Fruit fly (Drosophila melanogaster) whole organism, embryonic: ENCODE measurements around the gene CG14628.

Source experiments
- Adf1 ChIP-seq: fragments of 200-800 bp; sonication (Bioruptor generic); IDR thresholded peaks from 2 replicates; pipeline ENCODE4 v1.3.6; 2022; ENCODE audit warnings: missing biosample characterization, missing genetic modification characterization
- B-H2 ChIP-seq: fragments of 200-800 bp; sonication (Bioruptor generic); optimal IDR thresholded peaks from 2 replicates; lab custom pipeline; 2018; ENCODE audit warnings: missing biosample characterization, mild to moderate bottlenecking, missing genetic modification characterization
- CG10267 ChIP-seq: fragments of 200-800 bp; sonication (Bioruptor generic); optimal IDR thresholded peaks from 2 replicates; lab custom pipeline; 2018; ENCODE audit warnings: missing biosample characterization, mild to moderate bottlenecking, missing genetic modification characterization, moderate library complexity
- CG11398 ChIP-seq: fragments of 200-800 bp; sonication (Bioruptor generic); optimal IDR thresholded peaks from 2 replicates; lab custom pipeline; 2016; ENCODE audit warnings: missing biosample characterization, missing genetic modification characterization
- CG12104 ChIP-seq: fragments of 200-800 bp; sonication (Bioruptor generic); optimal IDR thresholded peaks from 3 replicates; lab custom pipeline; 2016; ENCODE audit warnings: missing biosample characterization, missing genetic modification characterization
- CG12155 ChIP-seq: fragments of 200-800 bp; sonication (Bioruptor generic); optimal IDR thresholded peaks from 3 replicates; lab custom pipeline; 2016; ENCODE audit warnings: missing biosample characterization, missing genetic modification characterization
- CG12219 ChIP-seq: fragments of 200-800 bp; sonication (Bioruptor generic); optimal IDR thresholded peaks from 3 replicates; lab custom pipeline; 2018; ENCODE audit warnings: missing biosample characterization, mild to moderate bottlenecking, missing genetic modification characterization
- CG14050 ChIP-seq: fragments of 200-800 bp; sonication (Bioruptor generic); IDR thresholded peaks from 3 replicates; pipeline ENCODE4 v1.3.6; 2022; ENCODE audit warnings: missing biosample characterization, missing genetic modification characterization
- CG1602 ChIP-seq: fragments of 200-800 bp; sonication (Bioruptor generic); optimal IDR thresholded peaks from 3 replicates; lab custom pipeline; 2016; ENCODE audit warnings: missing biosample characterization, missing genetic modification characterization
- CG16815 ChIP-seq: fragments of 200-800 bp; sonication (Bioruptor generic); optimal IDR thresholded peaks from 3 replicates; lab custom pipeline; 2017; ENCODE audit warnings: missing biosample characterization, mild to moderate bottlenecking, missing genetic modification characterization
- CG17802 ChIP-seq: fragments of 200-800 bp; sonication (Bioruptor generic); optimal IDR thresholded peaks from 2 replicates; lab custom pipeline; 2018; ENCODE audit warnings: missing biosample characterization, mild to moderate bottlenecking, missing genetic modification characterization, moderate library complexity
- CG3065 ChIP-seq: fragments of 200-800 bp; sonication (Bioruptor generic); optimal IDR thresholded peaks from 2 replicates; lab custom pipeline; 2016; ENCODE audit warnings: missing biosample characterization, missing genetic modification characterization
- CG31441 ChIP-seq: fragments of 200-800 bp; sonication (Bioruptor generic); IDR thresholded peaks from 2 replicates; pipeline ENCODE4 v1.3.6; 2022; ENCODE audit warnings: missing biosample characterization, missing genetic modification characterization
- CG33557 ChIP-seq: fragments of 200-800 bp; sonication (Bioruptor generic); optimal IDR thresholded peaks from 2 replicates; lab custom pipeline; 2019; ENCODE audit warnings: missing biosample characterization, mild to moderate bottlenecking, missing genetic modification characterization, moderate library complexity
- CG3726 ChIP-seq: fragments of 200-800 bp; sonication (Bioruptor generic); IDR thresholded peaks from 3 replicates; pipeline ENCODE4, ENCODE4 v1.3.6; 2022; ENCODE audit warnings: missing biosample characterization, missing genetic modification characterization
- CG4360 ChIP-seq: fragments of 200-800 bp; sonication (Bioruptor generic); IDR thresholded peaks from 2 replicates; pipeline ENCODE4 v1.3.6; 2022; ENCODE audit warnings: missing biosample characterization, missing genetic modification characterization
- CG6254 ChIP-seq: fragments of 200-800 bp; sonication (Bioruptor generic); optimal IDR thresholded peaks from 3 replicates; lab custom pipeline; 2017; ENCODE audit warnings: mild to moderate bottlenecking, missing biosample characterization, missing genetic modification reagents, missing genetic modification characterization
- CG7745 ChIP-seq: fragments of 200-800 bp; sonication (Bioruptor generic); optimal IDR thresholded peaks from 2 replicates; lab custom pipeline; 2018; ENCODE audit warnings: missing biosample characterization, mild to moderate bottlenecking, missing genetic modification characterization, moderate library complexity
- CG7786 ChIP-seq: fragments of 200-800 bp; sonication (Bioruptor generic); optimal IDR thresholded peaks from 2 replicates; lab custom pipeline; 2016; ENCODE audit warnings: missing biosample characterization, missing genetic modification characterization
- CG7839 ChIP-seq: fragments of 200-800 bp; sonication (Bioruptor generic); optimal IDR thresholded peaks from 3 replicates; lab custom pipeline; 2018; ENCODE audit warnings: missing biosample characterization, mild to moderate bottlenecking, missing genetic modification characterization, moderate library complexity
- CG9215 ChIP-seq: fragments of 200-800 bp; sonication (Bioruptor generic); IDR thresholded peaks from 2 replicates; pipeline ENCODE4 v1.3.6; 2022; ENCODE audit warnings: missing biosample characterization, missing genetic modification characterization
- CG9797 ChIP-seq: fragments of 200-800 bp; sonication (Bioruptor generic); optimal IDR thresholded peaks from 3 replicates; lab custom pipeline; 2018; ENCODE audit warnings: missing biosample characterization, mild to moderate bottlenecking, missing genetic modification characterization
- CG9932 ChIP-seq: fragments of 200-800 bp; sonication (Bioruptor generic); IDR thresholded peaks from 2 replicates; pipeline ENCODE4 v1.3.6; 2022; ENCODE audit warnings: missing biosample characterization, missing genetic modification characterization
- CHES-1-like ChIP-seq: fragments of 200-800 bp; sonication (Bioruptor generic); optimal IDR thresholded peaks from 2 replicates; lab custom pipeline; 2016; ENCODE audit warnings: missing biosample characterization, missing genetic modification characterization
- Chrac-16 ChIP-seq: fragments of 200-800 bp; sonication (Bioruptor generic); optimal IDR thresholded peaks from 3 replicates; lab custom pipeline; 2016; ENCODE audit warnings: missing biosample characterization, missing genetic modification characterization
- Dll ChIP-seq: fragments of 200-800 bp; sonication (Bioruptor generic); IDR thresholded peaks from 4 replicates; pipeline ENCODE4 v1.3.6; 2022; ENCODE audit warnings: missing biosample characterization, missing genetic modification characterization; ENCODE audit not compliant: partially characterized antibody
- Hsf ChIP-seq: fragments of 200-800 bp; sonication (Bioruptor generic); optimal IDR thresholded peaks from 3 replicates; lab custom pipeline; 2016; ENCODE audit warnings: missing biosample characterization, missing genetic modification characterization
- Poxn ChIP-seq: fragments of 200-800 bp; sonication (Bioruptor generic); IDR thresholded peaks from 2 replicates; pipeline ENCODE4 v1.3.6; 2022; ENCODE audit warnings: missing biosample characterization, missing genetic modification characterization
- Ptx1 ChIP-seq: fragments of 200-800 bp; sonication (Bioruptor generic); IDR thresholded peaks from 2 replicates; pipeline ENCODE4 v1.3.6; 2022; ENCODE audit warnings: missing biosample characterization, missing genetic modification characterization
- TFAM ChIP-seq: fragments of 200-800 bp; sonication (Bioruptor generic); optimal IDR thresholded peaks from 2 replicates; lab custom pipeline; 2017; ENCODE audit warnings: missing biosample characterization, missing genetic modification characterization, inconsistent platforms
- Xbp1 ChIP-seq: fragments of 200-800 bp; sonication (Bioruptor generic); optimal IDR thresholded peaks from 3 replicates; lab custom pipeline; 2016; ENCODE audit warnings: missing biosample characterization, mild to moderate bottlenecking, missing genetic modification characterization
- bsh ChIP-seq, 2 experiments: fragments of 200-800 bp; sonication (Bioruptor generic); optimal IDR thresholded peaks; 2 replicates each; lab custom pipeline; 2017 to 2018; ENCODE audit warnings: mild to moderate bottlenecking in 2 of 2, missing biosample characterization in 2 of 2, missing genetic modification characterization in 2 of 2, moderate library complexity in 1 of 2
- btn ChIP-seq: fragments of 200-800 bp; sonication (Bioruptor generic); optimal IDR thresholded peaks from 2 replicates; lab custom pipeline; 2016; ENCODE audit warnings: missing biosample characterization, missing genetic modification characterization
- cad ChIP-seq: fragments of >200 bp; optimal IDR thresholded peaks from 2 replicates; lab custom pipeline; 2017; ENCODE audit warnings: missing biosample characterization, missing genetic modification characterization
- chinmo ChIP-seq: fragments of 200-800 bp; sonication (Bioruptor generic); IDR thresholded peaks from 4 replicates; pipeline ENCODE4 v1.3.6; 2022; ENCODE audit warnings: missing biosample characterization, missing genetic modification characterization; ENCODE audit not compliant: partially characterized antibody
- corto ChIP-seq: fragments of 200-800 bp; sonication (Bioruptor generic); optimal IDR thresholded peaks from 2 replicates; lab custom pipeline; 2016; ENCODE audit warnings: missing biosample characterization, mild to moderate bottlenecking, missing genetic modification characterization, moderate library complexity
- crol ChIP-seq: fragments of 200-800 bp; sonication (Bioruptor generic); IDR thresholded peaks from 2 replicates; pipeline ENCODE4 v1.3.6; 2022; ENCODE audit warnings: missing biosample characterization, missing genetic modification characterization
- da ChIP-seq: fragments of 200-800 bp; sonication (Bioruptor generic); optimal IDR thresholded peaks from 2 replicates; lab custom pipeline; 2016; ENCODE audit warnings: missing biosample characterization, missing genetic modification characterization
- dmrt99B ChIP-seq: fragments of 200-800 bp; sonication (Bioruptor generic); optimal IDR thresholded peaks from 2 replicates; lab custom pipeline; 2018; ENCODE audit warnings: missing biosample characterization, mild to moderate bottlenecking, missing genetic modification characterization, moderate library complexity
- dpn ChIP-seq, 2 experiments: fragments of 200-800 bp; sonication (Bioruptor generic); optimal IDR thresholded peaks; 3 replicates each; lab custom pipeline; 2016; ENCODE audit warnings: missing biosample characterization in 2 of 2, missing genetic modification characterization in 2 of 2
- fd3F ChIP-seq: fragments of 200-800 bp; sonication (Bioruptor generic); optimal IDR thresholded peaks from 2 replicates; lab custom pipeline; 2018; ENCODE audit warnings: missing biosample characterization, mild to moderate bottlenecking, missing genetic modification characterization, moderate library complexity
- fru ChIP-seq: fragments of >200 bp; optimal IDR thresholded peaks from 2 replicates; lab custom pipeline; 2017
- grn ChIP-seq: fragments of 200-800 bp; sonication (Bioruptor generic); optimal IDR thresholded peaks from 3 replicates; lab custom pipeline; 2017; ENCODE audit warnings: missing biosample characterization, missing genetic modification characterization
- kni ChIP-seq: fragments of 200-800 bp; sonication (Bioruptor generic); optimal IDR thresholded peaks from 3 replicates; lab custom pipeline; 2017; ENCODE audit warnings: mild to moderate bottlenecking, missing biosample characterization, missing genetic modification reagents, missing genetic modification characterization
- lola ChIP-seq, 3 experiments: fragments of >200 bp in 2 of 3; fragments of 200-800 bp in 1 of 3; sonication (Bioruptor generic) in 1 of 3; optimal IDR thresholded peaks; 2 replicates each; lab custom pipeline; 2017 to 2019; ENCODE audit warnings: missing biosample characterization in 3 of 3, missing genetic modification characterization in 3 of 3, mild to moderate bottlenecking in 1 of 3, moderate library complexity in 1 of 3
- pb ChIP-seq: fragments of 200-800 bp; sonication (Bioruptor generic); optimal IDR thresholded peaks from 3 replicates; lab custom pipeline; 2016; ENCODE audit warnings: missing biosample characterization, missing genetic modification characterization
- sc ChIP-seq, 3 experiments: fragments of >200 bp in 2 of 3; fragments of 200-800 bp in 1 of 3; sonication (Bioruptor generic) in 1 of 3; optimal IDR thresholded peaks; 2 replicates in 2 of 3; 3 replicates in 1 of 3; lab custom pipeline; 2017; ENCODE audit warnings: mild to moderate bottlenecking in 1 of 3, missing biosample characterization in 1 of 3, missing genetic modification characterization in 1 of 3, missing genetic modification reagents in 1 of 3
- sim ChIP-seq: fragments of 200-800 bp; sonication (Bioruptor generic); IDR thresholded peaks from 2 replicates; pipeline ENCODE4 v1.3.6; 2022; ENCODE audit warnings: missing biosample characterization, missing genetic modification characterization
- tup ChIP-seq: fragments of 200-800 bp; sonication (Bioruptor generic); optimal IDR thresholded peaks from 2 replicates; lab custom pipeline; 2016; ENCODE audit warnings: missing biosample characterization, mild to moderate bottlenecking, missing genetic modification characterization, moderate library complexity
- unpg ChIP-seq: fragments of 200-800 bp; sonication (Bioruptor generic); optimal IDR thresholded peaks from 3 replicates; lab custom pipeline; 2018; ENCODE audit warnings: missing biosample characterization, mild to moderate bottlenecking, missing genetic modification characterization, moderate library complexity
- zfh2 ChIP-seq: fragments of 200-800 bp; sonication (Bioruptor generic); optimal IDR thresholded peaks from 2 replicates; lab custom pipeline; 2016; ENCODE audit warnings: missing biosample characterization, missing genetic modification characterization

Gene CG14628

dm6 chrX:1171018-1171417, 25.6 kb downstream of the CG14628 start (continued):
- no peak for TF ChIP-seq tup (GFP tag; lab: Kevin White, UChicago)
- TF ChIP-seq CG12219: peak; percentile 11
- TF ChIP-seq CG3726 (GFP tag; lab: Robert Waterston, UW): no peak
- peak; percentile 5 for TF ChIP-seq CG12104 (GFP tag; lab: Kevin White, UChicago)
- TF ChIP-seq cad: no peak
- TF ChIP-seq CG31441 (GFP tag; lab: Robert Waterston, UW): peak; percentile 48
- no peak for TF ChIP-seq lola (GFP tag; optimal IDR thresholded peaks at IDR 0.05; lab: Kevin White, UChicago)
- no peak for TF ChIP-seq corto (GFP tag; lab: Kevin White, UChicago)
- no peak for TF ChIP-seq B-H2
- no peak for TF ChIP-seq Chrac-16 (GFP tag; lab: Kevin White, UChicago)
- TF ChIP-seq CG33557 (GFP tag; lab: Kevin White, UChicago): no peak
- no peak for TF ChIP-seq sim (GFP tag; lab: Robert Waterston, UW)
- peak; percentile 8 for TF ChIP-seq CG10267
- no peak for TF ChIP-seq Hsf
- TF ChIP-seq btn (GFP tag; lab: Kevin White, UChicago): no peak
- TF ChIP-seq Xbp1 (GFP tag; lab: Kevin White, UChicago): no peak
- TF ChIP-seq CG7839: peak; percentile 71
- TF ChIP-seq zfh2: no peak
- TF ChIP-seq dmrt99B (tag; lab: Kevin White, UChicago): peak; percentile 54
- no peak for TF ChIP-seq CHES-1-like (GFP tag; lab: Kevin White, UChicago)
- TF ChIP-seq CG17802: no peak
- TF ChIP-seq CG14050 (GFP tag; lab: Robert Waterston, UW): no peak
- TF ChIP-seq CG7786 (GFP tag; lab: Kevin White, UChicago): no peak
- TF ChIP-seq Dll: no peak
- no peak for TF ChIP-seq CG11398
- TF ChIP-seq CG7745: no peak
- no peak for TF ChIP-seq Adf1 (GFP tag; lab: Robert Waterston, UW)
- TF ChIP-seq CG4360 (GFP tag; lab: Robert Waterston, UW): no peak
- TF ChIP-seq CG12155 (GFP tag; lab: Kevin White, UChicago): peak; percentile 24
- peak; percentile 35 for TF ChIP-seq unpg (GFP tag; lab: Kevin White, UChicago)
- no peak for TF ChIP-seq pb (GFP tag; lab: Kevin White, UChicago)
- peak; percentile 36; the same call in 1 of the 2 replicates for TF ChIP-seq CG9215 (GFP tag; lab: Robert Waterston, UW)
- TF ChIP-seq dpn (GFP tag; optimal IDR thresholded peaks at IDR 0.05; lab: Kevin White, UChicago): peak; percentile 33 to 38
- TF ChIP-seq kni: no peak
- TF ChIP-seq TFAM (GFP tag; lab: Kevin White, UChicago): no peak
- TF ChIP-seq fru: no peak
- TF ChIP-seq CG1602 (GFP tag; lab: Kevin White, UChicago): no peak
- no peak for TF ChIP-seq Poxn (GFP tag; lab: Robert Waterston, UW)
- no peak for TF ChIP-seq grn (GFP tag; lab: Kevin White, UChicago)
- peak; percentile 45; the same call in 1 of the 2 replicates for TF ChIP-seq Ptx1 (GFP tag; lab: Robert Waterston, UW)
- no peak for TF ChIP-seq sc (optimal IDR thresholded peaks at IDR 0.05; lab: Kevin White, UChicago)
- TF ChIP-seq sc (GFP tag; optimal IDR thresholded peaks at IDR 0.05; lab: Kevin White, UChicago): no peak
- no peak for TF ChIP-seq crol (GFP tag; lab: Robert Waterston, UW)
- no peak for TF ChIP-seq bsh (GFP tag; optimal IDR thresholded peaks at IDR 0.05; lab: Kevin White, UChicago)
- TF ChIP-seq CG9932: peak; percentile 38; the same call in 1 of the 2 replicates
- no peak for TF ChIP-seq CG6254 (GFP tag; lab: Kevin White, UChicago)
- no peak for TF ChIP-seq chinmo
- no peak for TF ChIP-seq CG3065 (GFP tag; lab: Kevin White, UChicago)
- TF ChIP-seq da (GFP tag; lab: Kevin White, UChicago): no peak
- peak; percentile 4 for TF ChIP-seq CG16815 (GFP tag; lab: Kevin White, UChicago)
- peak; percentile 41 for TF ChIP-seq fd3F (GFP tag; lab: Kevin White, UChicago)
- no peak for TF ChIP-seq CG9797 (GFP tag; lab: Kevin White, UChicago)
